Worm (Caenorhabditis elegans) whole organism, L4 larva: Measurements from ENCODE around the gene ugt-42.

ENCODE experiments used
- F44E2.7 ChIP-seq: fragments of 200-800 bp; sonication (Bioruptor generic); IDR thresholded peaks from 2 replicates; pipeline ENCODE4 v2.1.2; 2022; ENCODE audit warnings: missing genetic modification characterization, missing compliant biosample characterization
- Y48G9A.11 ChIP-seq: fragments of 200-800 bp; sonication (Bioruptor generic); IDR thresholded peaks from 2 replicates; pipeline ENCODE4 v1.3.6; 2022; ENCODE audit warnings: missing genetic modification reagents, missing genetic modification characterization, missing compliant biosample characterization
- ama-1 ChIP-seq: fragments of 150-350 bp; optimal IDR thresholded peaks from 2 replicates; lab custom pipeline; 2014; ENCODE audit warnings: inconsistent platforms, mixed read lengths
- cey-2 ChIP-seq: sonication (generic microtip); optimal IDR thresholded peaks from 3 replicates; lab custom pipeline; 2017; ENCODE audit warnings: missing genetic modification characterization, mild to moderate bottlenecking, missing compliant biosample characterization, antibody characterized with exemption, borderline replicate concordance; ENCODE audit not compliant: insufficient read depth
- dpl-1 ChIP-seq: fragments of 150-350 bp; optimal IDR thresholded peaks from 2 replicates; lab custom pipeline; 2014; ENCODE audit warnings: missing biosample characterization, missing genetic modification reagents, missing genetic modification characterization
- dve-1 ChIP-seq: sonication (generic microtip); optimal IDR thresholded peaks from 2 replicates; lab custom pipeline; 2017; ENCODE audit warnings: antibody characterized with exemption, mild to moderate bottlenecking, missing genetic modification characterization, missing compliant biosample characterization; ENCODE audit not compliant: insufficient read depth
- fos-1 ChIP-seq: fragments of 150-350 bp; optimal IDR thresholded peaks from 2 replicates; lab custom pipeline; 2014; ENCODE audit warnings: missing biosample characterization, missing genetic modification characterization
- hlh-30 ChIP-seq: sonication (generic microtip); optimal IDR thresholded peaks from 2 replicates; lab custom pipeline; 2017; ENCODE audit warnings: antibody characterized with exemption, mild to moderate bottlenecking, missing genetic modification characterization, missing compliant biosample characterization; ENCODE audit not compliant: insufficient read depth
- lsy-2 ChIP-seq, 2 experiments: fragments of 150-350 bp in 1 of 2; sonication (generic microtip) in 1 of 2; optimal IDR thresholded peaks; 2 replicates each; lab custom pipeline; 2014 to 2017; ENCODE audit warnings: missing biosample characterization in 2 of 2, missing genetic modification characterization in 2 of 2
- nhr-10 ChIP-seq: fragments of 150-350 bp; optimal IDR thresholded peaks from 2 replicates; lab custom pipeline; 2014; ENCODE audit warnings: missing biosample characterization, missing genetic modification characterization
- nhr-25 ChIP-seq: sonication (generic microtip); optimal IDR thresholded peaks from 2 replicates; lab custom pipeline; 2017; ENCODE audit warnings: missing genetic modification characterization, mild to moderate bottlenecking, missing compliant biosample characterization, antibody characterized with exemption, moderate library complexity, borderline replicate concordance; ENCODE audit not compliant: insufficient read depth
- snpc-4 ChIP-seq: fragments of 150-350 bp; optimal IDR thresholded peaks from 2 replicates; lab custom pipeline; 2014; ENCODE audit warnings: missing biosample characterization, missing genetic modification characterization
- unc-130 ChIP-seq: sonication (generic microtip); optimal IDR thresholded peaks from 2 replicates; lab custom pipeline; 2016; ENCODE audit warnings: missing genetic modification reagents, missing genetic modification characterization, missing compliant biosample characterization

- TF ChIP-seq snpc-4 (tag; lab: Kevin White, UChicago), result no peak
- TF ChIP-seq nhr-10, result no peak
- TF ChIP-seq ama-1 (lab: Kevin White, UChicago), result no peak
- no peak for TF ChIP-seq cey-2 (tag; lab: Kevin White, UChicago)
- TF ChIP-seq hlh-30 (tag; lab: Kevin White, UChicago), result peak; percentile 10
- TF ChIP-seq Y48G9A.11 (GFP tag; lab: Robert Waterston, UW), result no peak
- TF ChIP-seq fos-1 (tag; lab: Kevin White, UChicago), result no peak
- TF ChIP-seq unc-130 (GFP tag; lab: Kevin White, UChicago), result no peak
- TF ChIP-seq F44E2.7, result no peak
- peak; percentile 38 for TF ChIP-seq dve-1 (tag; lab: Kevin White, UChicago)
- no peak for TF ChIP-seq lsy-2 (tag; optimal IDR thresholded peaks at IDR 0.05; lab: Kevin White, UChicago)
- TF ChIP-seq dpl-1, result no peak
- TF ChIP-seq nhr-25 (tag; lab: Kevin White, UChicago), result no peak
Measured at ce11 chrV:631832-632231, 15.2 kb upstream of the ugt-42 start.
